Fruit fly (Drosophila melanogaster) whole organism, embryonic: ENCODE results near the gene Atg5.

ENCODE experiments used
- Atf3 ChIP-seq: fragments of 200-800 bp; sonication (Bioruptor generic); optimal IDR thresholded peaks from 3 replicates; lab custom pipeline; 2016; ENCODE audit warnings: missing biosample characterization, missing genetic modification characterization
- C15 ChIP-seq: fragments of 200-800 bp; sonication (Bioruptor generic); IDR thresholded peaks from 3 replicates; pipeline ENCODE4 v1.3.6; 2022; ENCODE audit warnings: missing biosample characterization, missing genetic modification characterization
- CG1024 ChIP-seq: fragments of 200-800 bp; sonication (Bioruptor generic); IDR thresholded peaks from 2 replicates; pipeline ENCODE4 v1.3.6; 2022; ENCODE audit warnings: missing biosample characterization, missing genetic modification characterization
- CG10274 ChIP-seq: fragments of 200-800 bp; sonication (Bioruptor generic); optimal IDR thresholded peaks from 3 replicates; lab custom pipeline; 2017; ENCODE audit warnings: missing biosample characterization, mild to moderate bottlenecking, missing genetic modification characterization
- CG10654 ChIP-seq: fragments of 200-800 bp; sonication (Bioruptor generic); optimal IDR thresholded peaks from 2 replicates; lab custom pipeline; 2016; ENCODE audit warnings: missing biosample characterization, missing genetic modification characterization
- CG12942 ChIP-seq: fragments of 200-800 bp; sonication (Bioruptor generic); optimal IDR thresholded peaks from 3 replicates; lab custom pipeline; 2016; ENCODE audit warnings: missing biosample characterization, missing genetic modification characterization
- CG13123 ChIP-seq: fragments of 200-800 bp; sonication (Bioruptor generic); optimal IDR thresholded peaks from 2 replicates; lab custom pipeline; 2016; ENCODE audit warnings: missing biosample characterization, missing genetic modification characterization
- CG16863 ChIP-seq: fragments of 200-800 bp; sonication (Bioruptor generic); optimal IDR thresholded peaks from 3 replicates; lab custom pipeline; 2016; ENCODE audit warnings: missing biosample characterization, missing genetic modification characterization
- CG2199 ChIP-seq: fragments of 200-800 bp; sonication (Bioruptor generic); IDR thresholded peaks from 3 replicates; pipeline ENCODE4 v1.3.6; 2022; ENCODE audit warnings: missing biosample characterization, missing genetic modification characterization
- CG31224 ChIP-seq: fragments of 200-800 bp; sonication (Bioruptor generic); IDR thresholded peaks from 2 replicates; pipeline ENCODE4 v1.3.6; 2022; ENCODE audit warnings: missing biosample characterization, missing genetic modification characterization
- CG31365 ChIP-seq: fragments of 200-800 bp; sonication (Bioruptor generic); optimal IDR thresholded peaks from 2 replicates; lab custom pipeline; 2018; ENCODE audit warnings: missing biosample characterization, mild to moderate bottlenecking, missing genetic modification characterization
- CG3163 ChIP-seq: fragments of 200-800 bp; sonication (Bioruptor generic); optimal IDR thresholded peaks from 3 replicates; lab custom pipeline; 2016; ENCODE audit warnings: missing biosample characterization, missing genetic modification characterization
- CG3281 ChIP-seq: fragments of 200-800 bp; sonication (Bioruptor generic); optimal IDR thresholded peaks from 3 replicates; lab custom pipeline; 2017; ENCODE audit warnings: missing biosample characterization, mild to moderate bottlenecking, missing genetic modification characterization
- CG33557 ChIP-seq: fragments of 200-800 bp; sonication (Bioruptor generic); optimal IDR thresholded peaks from 2 replicates; lab custom pipeline; 2019; ENCODE audit warnings: missing biosample characterization, mild to moderate bottlenecking, missing genetic modification characterization, moderate library complexity
- CG3726 ChIP-seq: fragments of 200-800 bp; sonication (Bioruptor generic); IDR thresholded peaks from 3 replicates; pipeline ENCODE4, ENCODE4 v1.3.6; 2022; ENCODE audit warnings: missing biosample characterization, missing genetic modification characterization
- CG43689 ChIP-seq: fragments of 200-800 bp; sonication (Bioruptor generic); IDR thresholded peaks from 2 replicates; pipeline ENCODE4 v1.3.6; 2022; ENCODE audit warnings: missing biosample characterization, missing genetic modification characterization
- CG4424 ChIP-seq: fragments of 200-800 bp; sonication (Bioruptor generic); optimal IDR thresholded peaks from 3 replicates; lab custom pipeline; 2016; ENCODE audit warnings: missing biosample characterization, missing genetic modification characterization
- CG4617 ChIP-seq: fragments of 200-800 bp; sonication (Bioruptor generic); optimal IDR thresholded peaks from 3 replicates; lab custom pipeline; 2016; ENCODE audit warnings: missing biosample characterization, missing genetic modification characterization, borderline replicate concordance
- CG4707 ChIP-seq: fragments of 200-800 bp; sonication (Bioruptor generic); optimal IDR thresholded peaks from 2 replicates; lab custom pipeline; 2018; ENCODE audit warnings: missing biosample characterization, mild to moderate bottlenecking, missing genetic modification characterization, moderate library complexity
- CG5245 ChIP-seq: fragments of 200-800 bp; sonication (Bioruptor generic); optimal IDR thresholded peaks from 3 replicates; lab custom pipeline; 2016; ENCODE audit warnings: missing biosample characterization, missing genetic modification characterization
- CG6791 ChIP-seq: fragments of 200-800 bp; sonication (Bioruptor generic); IDR thresholded peaks from 3 replicates; pipeline ENCODE4 v1.3.6; 2022; ENCODE audit warnings: missing biosample characterization, missing genetic modification characterization; ENCODE audit not compliant: partially characterized antibody
- CG9932 ChIP-seq: fragments of 200-800 bp; sonication (Bioruptor generic); IDR thresholded peaks from 2 replicates; pipeline ENCODE4 v1.3.6; 2022; ENCODE audit warnings: missing biosample characterization, missing genetic modification characterization
- Camta ChIP-seq: fragments of 200-800 bp; sonication (Bioruptor generic); optimal IDR thresholded peaks from 2 replicates; lab custom pipeline; 2016; ENCODE audit warnings: missing biosample characterization, missing genetic modification characterization
- CoRest ChIP-seq: fragments of 200-800 bp; sonication (Bioruptor generic); optimal IDR thresholded peaks from 3 replicates; lab custom pipeline; 2018; ENCODE audit warnings: missing biosample characterization, mild to moderate bottlenecking, missing genetic modification characterization, moderate library complexity
- Dbx ChIP-seq: fragments of 200-800 bp; sonication (Bioruptor generic); IDR thresholded peaks from 3 replicates; pipeline ENCODE4 v1.3.6; 2022; ENCODE audit warnings: missing biosample characterization, missing genetic modification characterization
- ERR ChIP-seq: fragments of 200-800 bp; sonication (Bioruptor generic); optimal IDR thresholded peaks from 2 replicates; lab custom pipeline; 2016; ENCODE audit warnings: missing biosample characterization, missing genetic modification characterization
- Gug ChIP-seq: fragments of 200-800 bp; sonication (Bioruptor generic); IDR thresholded peaks from 4 replicates; pipeline ENCODE4 v1.3.6; 2022; ENCODE audit warnings: missing biosample characterization, missing genetic modification characterization
- Hr3 ChIP-seq: fragments of 200-800 bp; sonication (Bioruptor generic); optimal IDR thresholded peaks from 3 replicates; lab custom pipeline; 2016; ENCODE audit warnings: missing biosample characterization, missing genetic modification characterization
- Hr51 ChIP-seq, 2 experiments: fragments of 200-800 bp; sonication (Bioruptor generic); optimal IDR thresholded peaks; 2 replicates in 1 of 2; 3 replicates in 1 of 2; lab custom pipeline; 2016 to 2018; ENCODE audit warnings: missing biosample characterization in 2 of 2, missing genetic modification characterization in 2 of 2, mild to moderate bottlenecking in 1 of 2, moderate library complexity in 1 of 2
- Jarid2 ChIP-seq: fragments of 200-800 bp; sonication (Bioruptor generic); optimal IDR thresholded peaks from 3 replicates; lab custom pipeline; 2017; ENCODE audit warnings: mild to moderate bottlenecking, missing biosample characterization, missing genetic modification reagents, missing genetic modification characterization
- MTF-1 ChIP-seq: fragments of 200-800 bp; sonication (Bioruptor generic); optimal IDR thresholded peaks from 2 replicates; lab custom pipeline; 2018; ENCODE audit warnings: missing biosample characterization, mild to moderate bottlenecking, missing genetic modification characterization, borderline replicate concordance
- Meics ChIP-seq: fragments of 200-800 bp; sonication (Bioruptor generic); optimal IDR thresholded peaks from 2 replicates; lab custom pipeline; 2017; ENCODE audit warnings: missing biosample characterization, mild to moderate bottlenecking, missing genetic modification characterization
- Neu2 ChIP-seq: fragments of 200-800 bp; sonication (Bioruptor generic); optimal IDR thresholded peaks from 3 replicates; lab custom pipeline; 2016; ENCODE audit warnings: missing biosample characterization, missing genetic modification characterization, borderline replicate concordance
- Oaz ChIP-seq: fragments of 200-800 bp; sonication (Bioruptor generic); IDR thresholded peaks from 2 replicates; pipeline ENCODE4 v1.3.6; 2022; ENCODE audit warnings: missing biosample characterization, missing genetic modification characterization
- Six4 ChIP-seq: fragments of 200-800 bp; sonication (Bioruptor generic); optimal IDR thresholded peaks from 2 replicates; lab custom pipeline; 2016; ENCODE audit warnings: missing biosample characterization, missing genetic modification characterization
- bsh ChIP-seq, 2 experiments: fragments of 200-800 bp; sonication (Bioruptor generic); optimal IDR thresholded peaks; 2 replicates each; lab custom pipeline; 2017 to 2018; ENCODE audit warnings: mild to moderate bottlenecking in 2 of 2, missing biosample characterization in 2 of 2, missing genetic modification characterization in 2 of 2, moderate library complexity in 1 of 2
- ci ChIP-seq: fragments of 200-800 bp; sonication (Bioruptor generic); IDR thresholded peaks from 3 replicates; pipeline ENCODE4 v1.3.6; 2022; ENCODE audit warnings: missing biosample characterization, missing genetic modification characterization
- fd3F ChIP-seq: fragments of 200-800 bp; sonication (Bioruptor generic); optimal IDR thresholded peaks from 2 replicates; lab custom pipeline; 2018; ENCODE audit warnings: missing biosample characterization, mild to moderate bottlenecking, missing genetic modification characterization, moderate library complexity
- jigr1 ChIP-seq: fragments of 200-800 bp; sonication (Bioruptor generic); IDR thresholded peaks from 3 replicates; pipeline ENCODE4 v1.3.6; 2022; ENCODE audit warnings: missing biosample characterization, missing genetic modification characterization
- jing ChIP-seq: fragments of 200-800 bp; sonication (Bioruptor generic); optimal IDR thresholded peaks from 2 replicates; lab custom pipeline; 2018; ENCODE audit warnings: missing biosample characterization, mild to moderate bottlenecking, missing genetic modification characterization
- ken ChIP-seq: fragments of 200-800 bp; sonication (Bioruptor generic); IDR thresholded peaks from 3 replicates; pipeline ENCODE4 v1.3.6; 2022; ENCODE audit warnings: missing biosample characterization, missing genetic modification characterization
- mirr ChIP-seq: fragments of 200-800 bp; sonication (Bioruptor generic); optimal IDR thresholded peaks from 3 replicates; lab custom pipeline; 2018; ENCODE audit warnings: missing biosample characterization, mild to moderate bottlenecking, missing genetic modification characterization
- pan ChIP-seq, 4 experiments: fragments of >200 bp in 3 of 4; fragments of 200-800 bp in 1 of 4; sonication (Bioruptor generic) in 1 of 4; optimal IDR thresholded peaks in 3 of 4; IDR thresholded peaks in 1 of 4; 2 replicates each; pipeline versions ENCODE4 v1.3.6 to Lab custom; 2017 to 2022; ENCODE audit warnings: missing biosample characterization in 2 of 4, missing genetic modification characterization in 2 of 4, mixed read lengths in 1 of 4
- schlank ChIP-seq: fragments of 200-800 bp; sonication (Bioruptor generic); optimal IDR thresholded peaks from 2 replicates; lab custom pipeline; 2018; ENCODE audit warnings: missing biosample characterization, mild to moderate bottlenecking, missing genetic modification characterization
- seq ChIP-seq: fragments of 200-800 bp; sonication (Bioruptor generic); IDR thresholded peaks from 2 replicates; pipeline ENCODE4 v1.3.6; 2022; ENCODE audit warnings: missing biosample characterization, missing genetic modification characterization
- so ChIP-seq: fragments of 200-800 bp; sonication (Bioruptor generic); IDR thresholded peaks from 3 replicates; pipeline ENCODE4 v1.3.6; 2022; ENCODE audit warnings: missing biosample characterization, missing genetic modification characterization
- tna ChIP-seq: fragments of 200-800 bp; sonication (Bioruptor generic); IDR thresholded peaks from 2 replicates; pipeline ENCODE4 v1.3.6; 2022; ENCODE audit warnings: missing biosample characterization, missing genetic modification characterization; ENCODE audit not compliant: partially characterized antibody
- unc-4 ChIP-seq: fragments of 200-800 bp; sonication (Bioruptor generic); IDR thresholded peaks from 2 replicates; pipeline ENCODE4 v1.3.6; 2022; ENCODE audit warnings: missing biosample characterization, missing genetic modification characterization; ENCODE audit not compliant: partially characterized antibody
- yki ChIP-seq: fragments of >200 bp; optimal IDR thresholded peaks from 3 replicates; lab custom pipeline; 2018
- zf30C ChIP-seq: fragments of 200-800 bp; sonication (Bioruptor generic); optimal IDR thresholded peaks from 3 replicates; lab custom pipeline; 2018; ENCODE audit warnings: missing biosample characterization, mild to moderate bottlenecking, missing genetic modification characterization

The Atg5 gene

dm6 chrX:7335524-7335991, 12.0 kb upstream of the Atg5 start (continued):
- no peak for TF ChIP-seq CG13123 (GFP tag; lab: Kevin White, UChicago)
- no peak for TF ChIP-seq CG43689
- TF ChIP-seq CG31365 = no peak
- no peak for TF ChIP-seq Hr3
- TF ChIP-seq jigr1 = no peak
- TF ChIP-seq CG16863 (GFP tag; lab: Kevin White, UChicago) = no peak
- TF ChIP-seq Meics (GFP tag; lab: Kevin White, UChicago) = no peak
- TF ChIP-seq CG9932 (GFP tag; lab: Robert Waterston, UW) = no peak
- no peak for TF ChIP-seq ERR (GFP tag; lab: Kevin White, UChicago)
- TF ChIP-seq zf30C = no peak
- no peak for TF ChIP-seq CG6791 (GFP tag; lab: Robert Waterston, UW)
- TF ChIP-seq jing (GFP tag; lab: Kevin White, UChicago) = no peak
- no peak for TF ChIP-seq pan (optimal IDR thresholded peaks at IDR 0.05; lab: Kevin White, UChicago)
- TF ChIP-seq pan (GFP tag; optimal IDR thresholded peaks at IDR 0.05 in 1 of 2, IDR thresholded peaks at IDR 0.05 in 1 of 2) = no peak
- no peak for TF ChIP-seq Gug (GFP tag; lab: Robert Waterston, UW)
- TF ChIP-seq fd3F (GFP tag; lab: Kevin White, UChicago) = no peak
- peak in 1 of 2 experiments; percentile 74 for TF ChIP-seq bsh (GFP tag; optimal IDR thresholded peaks at IDR 0.05; lab: Kevin White, UChicago)
- no peak for TF ChIP-seq unc-4 (GFP tag; lab: Robert Waterston, UW)
- TF ChIP-seq ken (GFP tag; lab: Robert Waterston, UW) = 0 out of 3 replicates have a peak, but pooled peaks have one; percentile 29
- TF ChIP-seq ci = peak; percentile 56; the same call in 2 of the 3 replicates
- peak; percentile 11 for TF ChIP-seq CoRest
- TF ChIP-seq C15 (GFP tag; lab: Robert Waterston, UW) = no peak
- TF ChIP-seq Oaz (GFP tag; lab: Robert Waterston, UW) = no peak
- TF ChIP-seq Camta (GFP tag; lab: Kevin White, UChicago) = no peak
- TF ChIP-seq seq (GFP tag; lab: Robert Waterston, UW) = 0 out of 2 replicates have a peak, but pooled peaks have one; percentile 23
- TF ChIP-seq Dbx (GFP tag; lab: Robert Waterston, UW) = no peak
- no peak for TF ChIP-seq CG31224 (GFP tag; lab: Robert Waterston, UW)
- TF ChIP-seq Six4 (GFP tag; lab: Kevin White, UChicago) = no peak
- no peak for TF ChIP-seq CG3281 (GFP tag; lab: Kevin White, UChicago)
- TF ChIP-seq so = 0 out of 3 replicates have a peak, but pooled peaks have one; percentile 11
- TF ChIP-seq CG4707 (GFP tag; lab: Kevin White, UChicago) = peak; percentile 66
- TF ChIP-seq Hr51 (GFP tag; optimal IDR thresholded peaks at IDR 0.05; lab: Kevin White, UChicago) = peak in 1 of 2 experiments; percentile 57
- TF ChIP-seq CG3726 (GFP tag; lab: Robert Waterston, UW) = no peak
- TF ChIP-seq CG33557 = peak; percentile 17
- TF ChIP-seq yki (lab: Kevin White, UChicago) = no peak
- no peak for TF ChIP-seq Atf3
- TF ChIP-seq CG5245 = no peak
- TF ChIP-seq CG10654 (GFP tag; lab: Kevin White, UChicago) = no peak
- peak; percentile 4 for TF ChIP-seq CG4424 (GFP tag; lab: Kevin White, UChicago)
- TF ChIP-seq Jarid2 (GFP tag; lab: Kevin White, UChicago) = no peak
- no peak for TF ChIP-seq MTF-1
- no peak for TF ChIP-seq Neu2 (GFP tag; lab: Kevin White, UChicago)
- TF ChIP-seq CG2199 (GFP tag; lab: Robert Waterston, UW) = no peak
- no peak for TF ChIP-seq CG3163
- no peak for TF ChIP-seq CG12942
- TF ChIP-seq CG10274 (GFP tag; lab: Kevin White, UChicago) = no peak
- no peak for TF ChIP-seq mirr (GFP tag; lab: Kevin White, UChicago)
- TF ChIP-seq schlank = no peak
- TF ChIP-seq CG4617 (GFP tag; lab: Kevin White, UChicago) = no peak
- no peak for TF ChIP-seq tna (GFP tag; lab: Robert Waterston, UW)
- TF ChIP-seq CG1024 = no peak
